Worm (Caenorhabditis elegans) whole organism, late embryonic: ENCODE measurements around the gene tbc-14.

Experiments used
- K02D7.2 ChIP-seq: sonication (generic microtip); optimal IDR thresholded peaks from 2 replicates; lab custom pipeline; 2017; ENCODE audit warnings: mild to moderate bottlenecking, missing genetic modification characterization, missing compliant biosample characterization
- ahr-1 ChIP-seq: sonication (generic microtip); optimal IDR thresholded peaks from 2 replicates; lab custom pipeline; 2016; ENCODE audit warnings: missing genetic modification characterization, missing compliant biosample characterization
- ama-1 ChIP-seq: fragments of 150-350 bp; optimal IDR thresholded peaks from 2 replicates; lab custom pipeline; 2014
- ceh-2 ChIP-seq: sonication (generic microtip); optimal IDR thresholded peaks from 2 replicates; lab custom pipeline; 2016; ENCODE audit warnings: missing genotype, missing genetic modification characterization, missing compliant biosample characterization
- hlh-13 ChIP-seq: fragments of 200-800 bp; sonication (Bioruptor generic); optimal IDR thresholded peaks from 2 replicates; lab custom pipeline; 2018; ENCODE audit warnings: mild to moderate bottlenecking, missing genetic modification characterization, missing compliant biosample characterization
- pag-3 ChIP-seq: sonication (generic microtip); optimal IDR thresholded peaks from 2 replicates; lab custom pipeline; 2016; ENCODE audit warnings: missing compliant biosample characterization, missing genetic modification characterization, borderline replicate concordance
- pha-4 ChIP-seq: fragments of 150-350 bp; optimal IDR thresholded peaks from 2 replicates; lab custom pipeline; 2018; ENCODE audit warnings: missing biosample characterization, missing genetic modification reagents, missing genetic modification characterization
- pqm-1 ChIP-seq: sonication (generic microtip); optimal IDR thresholded peaks from 2 replicates; lab custom pipeline; 2016; ENCODE audit warnings: missing genetic modification characterization, missing compliant biosample characterization
- pros-1 ChIP-seq: fragments of 150-350 bp; optimal IDR thresholded peaks from 2 replicates; lab custom pipeline; 2014; ENCODE audit warnings: missing biosample characterization, missing genetic modification reagents, missing genetic modification characterization
- rnt-1 ChIP-seq: sonication (generic microtip); optimal IDR thresholded peaks from 2 replicates; lab custom pipeline; 2016; ENCODE audit warnings: missing genetic modification characterization, missing compliant biosample characterization
- sox-4 ChIP-seq: sonication (generic microtip); optimal IDR thresholded peaks from 2 replicates; lab custom pipeline; 2017; ENCODE audit warnings: mild to moderate bottlenecking, missing genetic modification characterization, inconsistent platforms, missing compliant biosample characterization
- tbx-2 ChIP-seq: sonication (generic microtip); optimal IDR thresholded peaks from 2 replicates; lab custom pipeline; 2016; ENCODE audit warnings: missing genetic modification characterization, missing compliant biosample characterization
- unc-3 ChIP-seq, 2 experiments: fragments of 200-800 bp in 1 of 2; sonication (Bioruptor generic) in 1 of 2; sonication (generic microtip) in 1 of 2; conservative IDR thresholded peaks in 1 of 2; optimal IDR thresholded peaks in 1 of 2; 2 replicates each; pipeline versions ENCODE4 v1.3.6 to Lab custom; 2016 to 2022; ENCODE audit warnings: missing compliant biosample characterization in 2 of 2, missing genetic modification characterization in 2 of 2, missing genetic modification reagents in 1 of 2
- zip-5 ChIP-seq: sonication (generic microtip); optimal IDR thresholded peaks from 2 replicates; lab custom pipeline; 2016; ENCODE audit warnings: missing genetic modification characterization, missing compliant biosample characterization

ce11 chrII:13489896-13490295 is 42.5 kb upstream of the tbc-14 start:
- TF ChIP-seq ama-1 (no peak), ahr-1 (tag; lab: Kevin White, UChicago) (no peak), rnt-1 (no peak), ceh-2 (tag; lab: Kevin White, UChicago) (no peak), sox-4 (tag; lab: Kevin White, UChicago) (no peak), hlh-13 (GFP tag; lab: Kevin White, UChicago) (no peak), K02D7.2 (no peak), pqm-1 (tag; lab: Kevin White, UChicago) (no peak), tbx-2 (no peak), pha-4 (tag; lab: Kevin White, UChicago) (no peak), zip-5 (tag; lab: Kevin White, UChicago) (no peak), pros-1 (no peak), unc-3 (GFP tag; conservative IDR thresholded peaks at IDR 0.05; lab: Robert Waterston, UW) (no peak), unc-3 (tag; optimal IDR thresholded peaks at IDR 0.05; lab: Kevin White, UChicago) (no peak), pag-3 (tag; lab: Kevin White, UChicago) (no peak)
